Worm (Caenorhabditis elegans) whole organism, L1 larva: ENCODE measurements around the gene C08D8.1.

ENCODE experiments used
- C04F5.9 ChIP-seq: sonication (generic microtip); optimal IDR thresholded peaks from 2 replicates; lab custom pipeline; 2016; ENCODE audit warnings: missing genetic modification characterization, missing compliant biosample characterization
- aly-2 ChIP-seq: fragments of 150-350 bp; optimal IDR thresholded peaks from 2 replicates; lab custom pipeline; 2014; ENCODE audit warnings: missing biosample characterization, missing genetic modification characterization
- ceh-63 ChIP-seq: fragments of 200-800 bp; sonication (Bioruptor generic); optimal IDR thresholded peaks from 2 replicates; lab custom pipeline; 2018; ENCODE audit warnings: mild to moderate bottlenecking, missing genetic modification characterization, missing compliant biosample characterization
- ces-1 ChIP-seq: fragments of 150-350 bp; optimal IDR thresholded peaks from 2 replicates; lab custom pipeline; 2014; ENCODE audit warnings: missing biosample characterization, missing genetic modification reagents, missing genetic modification characterization
- dsc-1 ChIP-seq: sonication (generic microtip); optimal IDR thresholded peaks from 2 replicates; lab custom pipeline; 2016; ENCODE audit warnings: mild to moderate bottlenecking, missing genetic modification characterization, missing compliant biosample characterization
- efl-1 ChIP-seq, 4 experiments: fragments of 150-350 bp; optimal IDR thresholded peaks in 3 of 4; peaks in 1 of 4; 1 replicate in 1 of 4; 2 replicates in 3 of 4; lab custom pipeline; 2014; ENCODE audit warnings: missing biosample characterization in 2 of 4, missing genetic modification characterization in 2 of 4, missing genetic modification reagents in 2 of 4
- egl-27 ChIP-seq, 2 experiments: fragments of 150-350 bp in 1 of 2; sonication (generic microtip); optimal IDR thresholded peaks; 3 replicates each; lab custom pipeline; 2017 to 2018; ENCODE audit warnings: missing biosample characterization in 2 of 2, missing genetic modification characterization in 2 of 2, missing genetic modification reagents in 2 of 2
- elt-2 ChIP-seq: sonication (generic microtip); optimal IDR thresholded peaks from 2 replicates; lab custom pipeline; 2016; ENCODE audit warnings: missing genetic modification characterization, mild to moderate bottlenecking, inconsistent platforms, missing compliant biosample characterization, missing genetic modification reagents
- fkh-10 ChIP-seq: sonication (generic microtip); optimal IDR thresholded peaks from 2 replicates; lab custom pipeline; 2017; ENCODE audit warnings: missing biosample characterization, missing genetic modification reagents, missing genetic modification characterization
- fkh-4 ChIP-seq: sonication (generic microtip); optimal IDR thresholded peaks from 2 replicates; lab custom pipeline; 2016; ENCODE audit warnings: missing compliant biosample characterization, missing genetic modification characterization, borderline replicate concordance
- fkh-8 ChIP-seq: sonication (generic microtip); optimal IDR thresholded peaks from 2 replicates; lab custom pipeline; 2016; ENCODE audit warnings: mild to moderate bottlenecking, missing genetic modification characterization, missing compliant biosample characterization
- hlh-4 ChIP-seq: sonication (generic microtip); optimal IDR thresholded peaks from 2 replicates; lab custom pipeline; 2016; ENCODE audit warnings: mild to moderate bottlenecking, missing genetic modification characterization, missing compliant biosample characterization
- lin-14 ChIP-seq: fragments of 200-800 bp; sonication (Bioruptor generic); optimal IDR thresholded peaks from 2 replicates; lab custom pipeline; 2018; ENCODE audit warnings: mild to moderate bottlenecking, missing genetic modification characterization, moderate library complexity, missing compliant biosample characterization
- lin-35 ChIP-seq, 2 experiments: fragments of 150-350 bp; optimal IDR thresholded peaks; 2 replicates each; lab custom pipeline; 2014; ENCODE audit warnings: missing biosample characterization in 2 of 2, missing genetic modification characterization in 2 of 2, missing genetic modification reagents in 2 of 2
- lin-39 ChIP-seq: fragments of 150-350 bp; optimal IDR thresholded peaks from 2 replicates; lab custom pipeline; 2014; ENCODE audit warnings: missing biosample characterization, missing genetic modification reagents, missing genetic modification characterization
- lsy-2 ChIP-seq, 2 experiments: fragments of 150-350 bp; optimal IDR thresholded peaks; 2 replicates each; lab custom pipeline; 2014; ENCODE audit warnings: missing biosample characterization in 2 of 2, missing genetic modification characterization in 2 of 2
- mdl-1 ChIP-seq, 2 experiments: fragments of 150-350 bp; optimal IDR thresholded peaks; 2 replicates each; lab custom pipeline; 2014 to 2017; ENCODE audit warnings: missing biosample characterization in 2 of 2, missing genetic modification characterization in 2 of 2, inconsistent platforms in 1 of 2
- nhr-11 ChIP-seq: fragments of 150-350 bp; optimal IDR thresholded peaks from 2 replicates; lab custom pipeline; 2014; ENCODE audit warnings: missing biosample characterization, missing genetic modification characterization
- nhr-19 ChIP-seq: fragments of 200-800 bp; sonication (Bioruptor generic); conservative IDR thresholded peaks from 2 replicates; pipeline ENCODE4 v1.3.6; 2022; ENCODE audit warnings: missing genetic modification characterization, missing compliant biosample characterization
- nhr-47 ChIP-seq: sonication (generic microtip); optimal IDR thresholded peaks from 2 replicates; lab custom pipeline; 2016; ENCODE audit warnings: mild to moderate bottlenecking, missing genetic modification characterization, moderate library complexity, missing compliant biosample characterization
- nhr-77 ChIP-seq: fragments of 150-350 bp; optimal IDR thresholded peaks from 2 replicates; lab custom pipeline; 2014; ENCODE audit warnings: missing biosample characterization, missing genetic modification characterization
- nhr-84 ChIP-seq: sonication (generic microtip); optimal IDR thresholded peaks from 2 replicates; lab custom pipeline; 2017; ENCODE audit warnings: missing biosample characterization, missing genetic modification characterization
- pag-3 ChIP-seq: sonication (generic microtip); optimal IDR thresholded peaks from 2 replicates; lab custom pipeline; 2017; ENCODE audit warnings: missing genetic modification characterization, mild to moderate bottlenecking, missing compliant biosample characterization, antibody characterized with exemption, borderline replicate concordance; ENCODE audit not compliant: insufficient read depth
- rnt-1 ChIP-seq: sonication (generic microtip); optimal IDR thresholded peaks from 2 replicates; lab custom pipeline; 2016; ENCODE audit warnings: mild to moderate bottlenecking, missing genetic modification characterization, moderate library complexity, missing compliant biosample characterization
- skn-1 ChIP-seq: fragments of 150-350 bp; optimal IDR thresholded peaks from 2 replicates; lab custom pipeline; 2014; ENCODE audit warnings: missing biosample characterization, missing genetic modification characterization
- snpc-4 ChIP-seq: fragments of 150-350 bp; optimal IDR thresholded peaks from 2 replicates; lab custom pipeline; 2014; ENCODE audit warnings: missing biosample characterization, missing genetic modification characterization
- snu-23 ChIP-seq: sonication (generic microtip); optimal IDR thresholded peaks from 2 replicates; lab custom pipeline; 2016; ENCODE audit warnings: missing genetic modification characterization, missing compliant biosample characterization
- sup-37 ChIP-seq: fragments of 200-800 bp; sonication (Bioruptor generic); optimal IDR thresholded peaks from 2 replicates; lab custom pipeline; 2018; ENCODE audit warnings: mild to moderate bottlenecking, missing genetic modification characterization, missing compliant biosample characterization
- unc-130 ChIP-seq: fragments of 150-350 bp; optimal IDR thresholded peaks from 2 replicates; lab custom pipeline; 2017; ENCODE audit warnings: missing biosample characterization, missing genetic modification characterization, inconsistent platforms
- unc-30 ChIP-seq: sonication (generic microtip); optimal IDR thresholded peaks from 2 replicates; lab custom pipeline; 2017; ENCODE audit warnings: missing biosample characterization, missing genetic modification characterization
- unc-62 ChIP-seq: fragments of 150-350 bp; optimal IDR thresholded peaks from 2 replicates; lab custom pipeline; 2014; ENCODE audit warnings: missing biosample characterization, missing genetic modification reagents, missing genetic modification characterization
- unc-86 ChIP-seq: sonication (generic microtip); optimal IDR thresholded peaks from 2 replicates; lab custom pipeline; 2016; ENCODE audit warnings: missing genetic modification characterization, missing compliant biosample characterization
- vab-15 ChIP-seq: sonication (generic microtip); optimal IDR thresholded peaks from 2 replicates; lab custom pipeline; 2017; ENCODE audit warnings: missing genotype, mild to moderate bottlenecking, missing genetic modification characterization, missing compliant biosample characterization
- xbp-1 ChIP-seq: sonication (generic microtip); optimal IDR thresholded peaks from 2 replicates; lab custom pipeline; 2016; ENCODE audit warnings: missing genetic modification characterization, missing compliant biosample characterization
- zip-4 ChIP-seq: fragments of 200-800 bp; sonication (Bioruptor generic); optimal IDR thresholded peaks from 2 replicates; lab custom pipeline; 2018; ENCODE audit warnings: mild to moderate bottlenecking, missing genetic modification characterization, moderate library complexity, missing compliant biosample characterization
- ztf-11 ChIP-seq, 2 experiments: sonication (generic microtip); optimal IDR thresholded peaks; 2 replicates each; lab custom pipeline; 2016 to 2017; ENCODE audit warnings: missing genetic modification characterization in 2 of 2, missing biosample characterization in 1 of 2, missing compliant biosample characterization in 1 of 2
- ztf-4 ChIP-seq: fragments of 150-350 bp; optimal IDR thresholded peaks from 2 replicates; lab custom pipeline; 2014; ENCODE audit warnings: missing biosample characterization, missing genetic modification characterization

Gene C08D8.1

ce11 chrV:8302522-8302921 lies 43.0 kb upstream of the C08D8.1 start, which contains the start of gene sel-9 (continued):
- TF ChIP-seq ztf-4 (tag; lab: Kevin White, UChicago) (no peak), C04F5.9 (tag; lab: Kevin White, UChicago) (no peak), aly-2 (tag; lab: Kevin White, UChicago) (no peak), skn-1 (tag; lab: Kevin White, UChicago) (peak; percentile 37), pag-3 (tag; lab: Kevin White, UChicago) (no peak), lin-14 (GFP tag; lab: Kevin White, UChicago) (peak; percentile 47), nhr-77 (no peak), nhr-84 (no peak), nhr-19 (GFP tag; lab: Robert Waterston, UW) (peak; percentile 54), xbp-1 (tag; lab: Kevin White, UChicago) (peak; percentile 79), unc-130 (tag; lab: Kevin White, UChicago) (no peak), nhr-11 (no peak), lsy-2 (tag; optimal IDR thresholded peaks at IDR 0.05; lab: Kevin White, UChicago) (peak; percentile 55 to 69), nhr-47 (peak; percentile 53), fkh-10 (GFP tag; lab: Kevin White, UChicago) (no peak), ceh-63 (GFP tag; lab: Kevin White, UChicago) (no peak), lin-35 (GFP tag; optimal IDR thresholded peaks at IDR 0.05; lab: Kevin White, UChicago) (peak; percentile 91 to 95), fkh-8 (tag; lab: Kevin White, UChicago) (no peak), unc-62 (GFP tag; lab: Kevin White, UChicago) (no peak), snu-23 (peak; percentile 60), hlh-4 (tag; lab: Kevin White, UChicago) (no peak), fkh-4 (tag; lab: Kevin White, UChicago) (no peak), sup-37 (no peak), vab-15 (no peak), snpc-4 (peak; percentile 60), zip-4 (no peak), unc-86 (tag; lab: Kevin White, UChicago) (no peak), mdl-1 (tag; optimal IDR thresholded peaks at IDR 0.05; lab: Kevin White, UChicago) (peak in 1 of 2 experiments; percentile 42), dsc-1 (tag; lab: Kevin White, UChicago) (peak; percentile 24), ces-1 (GFP tag; lab: Kevin White, UChicago) (no peak), lin-39 (tag; lab: Kevin White, UChicago) (peak; percentile 30)

ce11 chrV:8304461-8305195 lies 40.9 kb upstream of the C08D8.1 start, which contains the start of gene W02D7.11:
Gene W02D7.11, minus strand, starts transcription at chrV:8304511.
- TF ChIP-seq egl-27 (tag; optimal IDR thresholded peaks at IDR 0.05; lab: Kevin White, UChicago) (no peak), rnt-1 (tag; lab: Kevin White, UChicago) (no peak), nhr-19 (GFP tag; lab: Robert Waterston, UW) (no peak), lin-14 (GFP tag; lab: Kevin White, UChicago) (no peak), efl-1 (optimal IDR thresholded peaks at IDR 0.05; lab: Kevin White, UChicago) (no peak), efl-1 (GFP tag; optimal IDR thresholded peaks at IDR 0.05 in 1 of 2; lab: Kevin White, UChicago) (peak in 1 of 2 experiments; percentile 21), unc-30 (tag; lab: Kevin White, UChicago) (no peak), ztf-11 (tag; optimal IDR thresholded peaks at IDR 0.05; lab: Kevin White, UChicago) (no peak), lin-35 (GFP tag; optimal IDR thresholded peaks at IDR 0.05; lab: Kevin White, UChicago) (peak in 1 of 2 experiments; percentile 30), elt-2 (peak; percentile 64), vab-15 (no peak), ceh-63 (GFP tag; lab: Kevin White, UChicago) (no peak)

- TF ChIP-seq ztf-4 (tag; lab: Kevin White, UChicago) (no peak), elt-2 (peak; percentile 60)
Measured at ce11 chrV:8305940-8306339, 39.6 kb upstream of the C08D8.1 start.
